Fruit fly (Drosophila melanogaster): Measurements from ENCODE around the gene qless.
A peak's percentile ranks its signal among the peaks of the same experiment; 100 is the strongest.

- TF ChIP-seq fru (GFP tag; optimal IDR thresholded peaks at IDR 0.05) (peak; percentile 15), Sp1 (GFP tag; optimal IDR thresholded peaks at IDR 0.05) (no peak), CG32264 (GFP tag; optimal IDR thresholded peaks at IDR 0.05) (no peak), dmrt93B (GFP tag; optimal IDR thresholded peaks at IDR 0.05) (no peak), lola (GFP tag; optimal IDR thresholded peaks at IDR 0.05) (no peak), pan (optimal IDR thresholded peaks at IDR 0.05) (no peak), br (GFP tag; optimal IDR thresholded peaks at IDR 0.05) (peak; percentile 18), Myc (optimal IDR thresholded peaks at IDR 0.05) (no peak), Mio (GFP tag; optimal IDR thresholded peaks at IDR 0.05) (no peak), psq (GFP tag; optimal IDR thresholded peaks at IDR 0.05) (no peak), Dif (GFP tag; optimal IDR thresholded peaks at IDR 0.05; ENCODE audit: partially characterized antibody) (no peak), Vsx2 (GFP tag; optimal IDR thresholded peaks at IDR 0.05; ENCODE audit: partially characterized antibody) (no peak)
Observed at dm6 chr3R:31270783-31271427, 18.5 kb upstream of the qless start.
